Worm (Caenorhabditis elegans) whole organism, late embryonic: ENCODE results near the gene srw-29.

Source experiments
- nfya-1 ChIP-seq: sonication (generic microtip); optimal IDR thresholded peaks from 2 replicates; lab custom pipeline; 2017; ENCODE audit warnings: missing genetic modification characterization, mild to moderate bottlenecking, missing compliant biosample characterization, antibody characterized with exemption, moderate library complexity
- rnt-1 ChIP-seq: sonication (generic microtip); optimal IDR thresholded peaks from 2 replicates; lab custom pipeline; 2016; ENCODE audit warnings: missing genetic modification characterization, missing compliant biosample characterization

DNA sequence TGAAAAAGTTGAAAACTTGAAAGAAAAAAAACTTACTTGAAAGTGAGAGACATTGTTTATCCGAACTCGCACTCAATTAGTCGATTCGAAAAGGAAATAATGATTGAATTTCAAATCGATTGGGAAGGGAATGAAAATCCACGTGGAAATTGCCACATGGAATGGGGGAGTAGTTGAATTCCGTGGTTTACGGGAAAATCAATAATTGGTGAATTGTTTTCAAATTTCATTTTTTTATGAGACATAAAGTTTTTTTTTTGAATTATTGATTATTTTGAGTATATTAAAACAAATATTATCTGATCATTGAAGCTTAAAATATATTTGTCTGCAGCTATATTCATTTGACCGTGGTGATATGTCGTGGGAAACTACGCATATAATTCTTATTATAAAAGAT is 46.5 kb downstream of the srw-29 start, which contains the start of gene F13A7.1:
- TF ChIP-seq rnt-1 (tag; lab: Kevin White, UChicago) (no peak), nfya-1 (tag; lab: Kevin White, UChicago) (no peak)
